Worm (Caenorhabditis elegans) whole organism, L4 larva: ENCODE results near the gene snpc-1.2.

Experiments
- aly-2 ChIP-seq: sonication (generic microtip); optimal IDR thresholded peaks from 2 replicates; lab custom pipeline; 2018; ENCODE audit warnings: missing biosample characterization, missing genetic modification characterization
- daf-12 ChIP-seq: fragments of 150-350 bp; optimal IDR thresholded peaks from 2 replicates; lab custom pipeline; 2014; ENCODE audit warnings: missing biosample characterization, missing genetic modification reagents, missing genetic modification characterization
- fos-1 ChIP-seq: fragments of 150-350 bp; optimal IDR thresholded peaks from 2 replicates; lab custom pipeline; 2014; ENCODE audit warnings: missing biosample characterization, missing genetic modification characterization
- lin-13 ChIP-seq: fragments of 150-350 bp; optimal IDR thresholded peaks from 2 replicates; lab custom pipeline; 2014; ENCODE audit warnings: missing biosample characterization, missing genetic modification reagents, missing genetic modification characterization
- lin-15B ChIP-seq: fragments of 150-350 bp; sonication (generic microtip); optimal IDR thresholded peaks from 3 replicates; lab custom pipeline; 2014; ENCODE audit warnings: missing biosample characterization, missing genetic modification characterization
- nhr-25 ChIP-seq: sonication (generic microtip); optimal IDR thresholded peaks from 2 replicates; lab custom pipeline; 2017; ENCODE audit warnings: missing genetic modification characterization, mild to moderate bottlenecking, missing compliant biosample characterization, antibody characterized with exemption, moderate library complexity, borderline replicate concordance; ENCODE audit not compliant: insufficient read depth
- nhr-48 ChIP-seq: sonication (generic microtip); optimal IDR thresholded peaks from 2 replicates; lab custom pipeline; 2016; ENCODE audit warnings: mild to moderate bottlenecking, missing genetic modification characterization, missing compliant biosample characterization
- nhr-77 ChIP-seq: fragments of 150-350 bp; optimal IDR thresholded peaks from 2 replicates; lab custom pipeline; 2014; ENCODE audit warnings: missing biosample characterization, missing genetic modification characterization
- skn-1 ChIP-seq: fragments of 150-350 bp; optimal IDR thresholded peaks from 2 replicates; lab custom pipeline; 2014; ENCODE audit warnings: missing biosample characterization, missing genetic modification characterization
- snpc-4 ChIP-seq: fragments of 150-350 bp; optimal IDR thresholded peaks from 2 replicates; lab custom pipeline; 2014; ENCODE audit warnings: missing biosample characterization, missing genetic modification characterization
- zfp-2 ChIP-seq: sonication (generic microtip); optimal IDR thresholded peaks from 2 replicates; lab custom pipeline; 2016; ENCODE audit warnings: mild to moderate bottlenecking, missing genetic modification characterization, missing compliant biosample characterization

DNA sequence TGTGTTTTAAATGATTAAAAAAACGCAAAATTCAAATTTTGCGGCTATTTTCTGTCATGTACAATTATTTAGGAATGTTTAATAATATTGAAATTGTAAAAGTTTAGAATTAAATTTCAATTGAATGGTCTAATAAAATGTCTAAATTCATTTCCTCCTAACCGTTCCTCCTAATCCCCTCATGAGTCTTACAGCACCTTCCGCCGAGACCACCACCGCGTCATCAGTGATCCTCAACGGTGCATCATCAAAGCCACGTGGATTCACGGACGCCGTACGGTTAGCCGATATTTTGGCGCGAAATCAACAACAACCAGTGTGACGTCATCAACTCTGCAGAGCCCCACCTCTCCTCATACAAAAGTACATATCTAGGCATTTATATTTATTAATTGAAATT is 50.9 kb downstream of the snpc-1.2 start:
- no peak for TF ChIP-seq nhr-77 (tag; lab: Kevin White, UChicago)
- no peak for TF ChIP-seq fos-1
- no peak for TF ChIP-seq lin-15B (tag; lab: Kevin White, UChicago)
- TF ChIP-seq lin-13 = no peak
- TF ChIP-seq zfp-2 = no peak
- TF ChIP-seq nhr-25 (tag; lab: Kevin White, UChicago) = no peak
- TF ChIP-seq nhr-48 (tag; lab: Kevin White, UChicago) = no peak
- no peak for TF ChIP-seq aly-2 (tag; lab: Kevin White, UChicago)
- no peak for TF ChIP-seq snpc-4 (tag; lab: Kevin White, UChicago)
- no peak for TF ChIP-seq daf-12 (tag; lab: Kevin White, UChicago)
- TF ChIP-seq skn-1 (tag; lab: Kevin White, UChicago) = no peak
